Fruit fly (Drosophila melanogaster) whole organism, embryonic: ENCODE results near the gene CG10300.
A peak's percentile ranks its signal among the peaks of the same experiment; 100 is the strongest.

Source experiments
- Atf3 ChIP-seq: fragments of 200-800 bp; sonication (Bioruptor generic); optimal IDR thresholded peaks from 3 replicates; lab custom pipeline; 2016; ENCODE audit warnings: missing biosample characterization, missing genetic modification characterization
- Bteb2 ChIP-seq: fragments of 200-800 bp; sonication (Bioruptor generic); optimal IDR thresholded peaks from 2 replicates; lab custom pipeline; 2016; ENCODE audit warnings: missing biosample characterization, missing genetic modification characterization
- CG10147 ChIP-seq: fragments of 200-800 bp; sonication (Bioruptor generic); optimal IDR thresholded peaks from 2 replicates; lab custom pipeline; 2019; ENCODE audit warnings: missing biosample characterization, mild to moderate bottlenecking, missing genetic modification characterization, moderate library complexity
- CG10274 ChIP-seq: fragments of 200-800 bp; sonication (Bioruptor generic); optimal IDR thresholded peaks from 3 replicates; lab custom pipeline; 2017; ENCODE audit warnings: missing biosample characterization, mild to moderate bottlenecking, missing genetic modification characterization
- CG10462 ChIP-seq: fragments of 200-800 bp; sonication (Bioruptor generic); optimal IDR thresholded peaks from 2 replicates; lab custom pipeline; 2016; ENCODE audit warnings: missing biosample characterization, missing genetic modification characterization
- CG10565 ChIP-seq: fragments of 200-800 bp; sonication (Bioruptor generic); optimal IDR thresholded peaks from 3 replicates; lab custom pipeline; 2016; ENCODE audit warnings: missing biosample characterization, mild to moderate bottlenecking, missing genetic modification characterization
- CG12299 ChIP-seq: fragments of 200-800 bp; sonication (Bioruptor generic); optimal IDR thresholded peaks from 2 replicates; lab custom pipeline; 2018; ENCODE audit warnings: missing biosample characterization, mild to moderate bottlenecking, missing genetic modification characterization
- CG13123 ChIP-seq: fragments of 200-800 bp; sonication (Bioruptor generic); optimal IDR thresholded peaks from 2 replicates; lab custom pipeline; 2016; ENCODE audit warnings: missing biosample characterization, missing genetic modification characterization
- CG14014 ChIP-seq: fragments of 200-800 bp; sonication (Bioruptor generic); IDR thresholded peaks from 2 replicates; pipeline ENCODE4 v1.3.6; 2022; ENCODE audit warnings: missing biosample characterization, missing genetic modification characterization
- CG17186 ChIP-seq: fragments of 200-800 bp; sonication (Bioruptor generic); optimal IDR thresholded peaks from 3 replicates; lab custom pipeline; 2017; ENCODE audit warnings: missing biosample characterization, missing genetic modification reagents, missing genetic modification characterization
- CG17328 ChIP-seq: fragments of 200-800 bp; sonication (Bioruptor generic); IDR thresholded peaks from 2 replicates; pipeline ENCODE4 v1.3.6; 2022; ENCODE audit warnings: missing biosample characterization, missing genetic modification characterization
- CG17568 ChIP-seq: fragments of 200-800 bp; sonication (Bioruptor generic); optimal IDR thresholded peaks from 2 replicates; lab custom pipeline; 2018; ENCODE audit warnings: missing biosample characterization, mild to moderate bottlenecking, missing genetic modification characterization, moderate library complexity
- CG30431 ChIP-seq: fragments of 200-800 bp; sonication (Bioruptor generic); optimal IDR thresholded peaks from 2 replicates; lab custom pipeline; 2017; ENCODE audit warnings: missing biosample characterization, missing genetic modification characterization
- CG3726 ChIP-seq: fragments of 200-800 bp; sonication (Bioruptor generic); IDR thresholded peaks from 3 replicates; pipeline ENCODE4, ENCODE4 v1.3.6; 2022; ENCODE audit warnings: missing biosample characterization, missing genetic modification characterization
- CG3838 ChIP-seq: fragments of 200-800 bp; sonication (Bioruptor generic); optimal IDR thresholded peaks from 3 replicates; lab custom pipeline; 2016; ENCODE audit warnings: missing biosample characterization, missing genetic modification characterization
- CG6689 ChIP-seq: fragments of 200-800 bp; sonication (Bioruptor generic); IDR thresholded peaks from 2 replicates; pipeline ENCODE4 v1.3.6; 2022; ENCODE audit warnings: missing biosample characterization, missing genetic modification characterization
- CG7372 ChIP-seq: fragments of 200-800 bp; sonication (Bioruptor generic); IDR thresholded peaks from 2 replicates; pipeline ENCODE4 v1.3.6; 2022; ENCODE audit warnings: missing biosample characterization, missing genetic modification characterization
- CG8290 ChIP-seq, 3 experiments: fragments of 200-800 bp; sonication (Bioruptor generic); optimal IDR thresholded peaks; 2 replicates each; lab custom pipeline; 2016 to 2019; ENCODE audit warnings: missing biosample characterization in 3 of 3, missing genetic modification characterization in 3 of 3, mild to moderate bottlenecking in 2 of 3, moderate library complexity in 1 of 3
- CG8765 ChIP-seq: fragments of 200-800 bp; sonication (Bioruptor generic); IDR thresholded peaks from 2 replicates; pipeline ENCODE4 v1.3.6; 2022; ENCODE audit warnings: missing biosample characterization, missing genetic modification characterization
- D19B ChIP-seq: fragments of 200-800 bp; sonication (Bioruptor generic); optimal IDR thresholded peaks from 2 replicates; lab custom pipeline; 2017; ENCODE audit warnings: missing biosample characterization, mild to moderate bottlenecking, missing genetic modification characterization
- Dek ChIP-seq: fragments of 200-800 bp; sonication (Bioruptor generic); optimal IDR thresholded peaks from 3 replicates; lab custom pipeline; 2019; ENCODE audit warnings: missing biosample characterization, mild to moderate bottlenecking, missing genetic modification characterization, moderate library complexity
- Fer1 ChIP-seq: fragments of 200-800 bp; sonication (Bioruptor generic); optimal IDR thresholded peaks from 2 replicates; lab custom pipeline; 2017; ENCODE audit warnings: missing biosample characterization, mild to moderate bottlenecking, missing genetic modification characterization
- H2.0 ChIP-seq: fragments of 200-800 bp; sonication (Bioruptor generic); IDR thresholded peaks from 2 replicates; pipeline ENCODE4 v1.3.6; 2022; ENCODE audit warnings: missing biosample characterization, missing genetic modification characterization
- Meics ChIP-seq: fragments of 200-800 bp; sonication (Bioruptor generic); optimal IDR thresholded peaks from 2 replicates; lab custom pipeline; 2017; ENCODE audit warnings: missing biosample characterization, mild to moderate bottlenecking, missing genetic modification characterization
- NFAT ChIP-seq: fragments of 200-800 bp; sonication (Bioruptor generic); IDR thresholded peaks from 2 replicates; pipeline ENCODE4 v1.3.6; 2022; ENCODE audit warnings: missing biosample characterization, missing genetic modification characterization
- NfI ChIP-seq: fragments of 200-800 bp; sonication (Bioruptor generic); optimal IDR thresholded peaks from 3 replicates; lab custom pipeline; 2018; ENCODE audit warnings: missing biosample characterization, mild to moderate bottlenecking, missing genetic modification characterization, moderate library complexity
- Optix ChIP-seq: fragments of 200-800 bp; sonication (Bioruptor generic); IDR thresholded peaks from 3 replicates; pipeline ENCODE4 v1.3.6; 2022; ENCODE audit warnings: missing biosample characterization, missing genetic modification characterization
- Taf1 ChIP-seq: fragments of 200-800 bp; sonication (Bioruptor generic); IDR thresholded peaks from 2 replicates; pipeline ENCODE4 v1.3.6; 2022; ENCODE audit warnings: missing biosample characterization, missing genetic modification characterization
- Xbp1 ChIP-seq: fragments of 200-800 bp; sonication (Bioruptor generic); optimal IDR thresholded peaks from 3 replicates; lab custom pipeline; 2016; ENCODE audit warnings: missing biosample characterization, mild to moderate bottlenecking, missing genetic modification characterization
- Xrp1 ChIP-seq: fragments of 200-800 bp; sonication (Bioruptor generic); IDR thresholded peaks from 2 replicates; pipeline ENCODE4 v1.3.6; 2022; ENCODE audit warnings: missing biosample characterization, missing genetic modification characterization
- bab2 ChIP-seq: fragments of 200-800 bp; sonication (Bioruptor generic); optimal IDR thresholded peaks from 2 replicates; lab custom pipeline; 2016; ENCODE audit warnings: missing biosample characterization, missing genetic modification characterization
- corto ChIP-seq: fragments of 200-800 bp; sonication (Bioruptor generic); optimal IDR thresholded peaks from 2 replicates; lab custom pipeline; 2016; ENCODE audit warnings: missing biosample characterization, mild to moderate bottlenecking, missing genetic modification characterization, moderate library complexity
- crc ChIP-seq: fragments of 200-800 bp; sonication (Bioruptor generic); optimal IDR thresholded peaks from 2 replicates; lab custom pipeline; 2016; ENCODE audit warnings: missing biosample characterization, missing genetic modification characterization
- crp ChIP-seq, 2 experiments: fragments of 200-800 bp; sonication (Bioruptor generic); optimal IDR thresholded peaks; 2 replicates in 1 of 2; 3 replicates in 1 of 2; lab custom pipeline; 2017; ENCODE audit warnings: missing biosample characterization in 2 of 2, missing genetic modification characterization in 2 of 2, mild to moderate bottlenecking in 1 of 2, moderate library complexity in 1 of 2
- cwo ChIP-seq: fragments of 200-800 bp; sonication (Bioruptor generic); optimal IDR thresholded peaks from 3 replicates; lab custom pipeline; 2017; ENCODE audit warnings: missing biosample characterization, missing genetic modification characterization, mild to moderate bottlenecking, moderate library complexity, missing genetic modification reagents
- dm ChIP-seq: fragments of 200-800 bp; sonication (Bioruptor generic); optimal IDR thresholded peaks from 3 replicates; lab custom pipeline; 2016; ENCODE audit warnings: missing biosample characterization, missing genetic modification characterization
- dpn ChIP-seq, 2 experiments: fragments of 200-800 bp; sonication (Bioruptor generic); optimal IDR thresholded peaks; 3 replicates each; lab custom pipeline; 2016; ENCODE audit warnings: missing biosample characterization in 2 of 2, missing genetic modification characterization in 2 of 2
- fd64A ChIP-seq: fragments of 200-800 bp; sonication (Bioruptor generic); optimal IDR thresholded peaks from 3 replicates; lab custom pipeline; 2018; ENCODE audit warnings: missing biosample characterization, mild to moderate bottlenecking, missing genetic modification characterization
- gem ChIP-seq: fragments of 200-800 bp; sonication (Bioruptor generic); optimal IDR thresholded peaks from 2 replicates; lab custom pipeline; 2019; ENCODE audit warnings: missing biosample characterization, mild to moderate bottlenecking, missing genetic modification characterization, moderate library complexity
- hth ChIP-seq: fragments of >200 bp; optimal IDR thresholded peaks from 2 replicates; lab custom pipeline; 2017; ENCODE audit warnings: inconsistent platforms
- kah ChIP-seq: fragments of 200-800 bp; sonication (Bioruptor generic); optimal IDR thresholded peaks from 2 replicates; lab custom pipeline; 2018; ENCODE audit warnings: missing biosample characterization, mild to moderate bottlenecking, missing genetic modification characterization
- mld ChIP-seq: fragments of 200-800 bp; sonication (Bioruptor generic); IDR thresholded peaks from 3 replicates; pipeline ENCODE4 v1.3.6; 2022; ENCODE audit warnings: missing biosample characterization, missing genetic modification characterization; ENCODE audit not compliant: partially characterized antibody
- nerfin-1 ChIP-seq: fragments of 200-800 bp; sonication (Bioruptor generic); optimal IDR thresholded peaks from 3 replicates; lab custom pipeline; 2019; ENCODE audit warnings: missing biosample characterization, mild to moderate bottlenecking, missing genetic modification characterization, moderate library complexity
- peb ChIP-seq: fragments of 200-800 bp; sonication (Bioruptor generic); IDR thresholded peaks from 2 replicates; pipeline ENCODE4 v1.3.6; 2022; ENCODE audit warnings: missing biosample characterization, missing genetic modification characterization
- ranshi ChIP-seq: fragments of 200-800 bp; sonication (Bioruptor generic); IDR thresholded peaks from 2 replicates; pipeline ENCODE4 v1.3.6; 2022; ENCODE audit warnings: missing biosample characterization, missing genetic modification characterization
- salm ChIP-seq: fragments of 200-800 bp; sonication (Bioruptor generic); optimal IDR thresholded peaks from 2 replicates; lab custom pipeline; 2018; ENCODE audit warnings: missing biosample characterization, mild to moderate bottlenecking, missing genetic modification characterization
- sens ChIP-seq: fragments of 200-800 bp; sonication (Bioruptor generic); peaks from one replicate; lab custom pipeline; 2016; ENCODE audit warnings: missing biosample characterization, missing genetic modification characterization
- sens-2 ChIP-seq: fragments of 200-800 bp; sonication (Bioruptor generic); IDR thresholded peaks from 2 replicates; pipeline ENCODE4 v1.3.6; 2022; ENCODE audit warnings: missing biosample characterization, missing genetic modification characterization
- vvl ChIP-seq: fragments of 200-800 bp; sonication (Bioruptor generic); IDR thresholded peaks from 2 replicates; pipeline ENCODE4 v1.3.6; 2022; ENCODE audit warnings: missing biosample characterization, missing genetic modification characterization
- zf30C ChIP-seq: fragments of 200-800 bp; sonication (Bioruptor generic); optimal IDR thresholded peaks from 3 replicates; lab custom pipeline; 2018; ENCODE audit warnings: missing biosample characterization, mild to moderate bottlenecking, missing genetic modification characterization

Gene CG10300

DNA sequence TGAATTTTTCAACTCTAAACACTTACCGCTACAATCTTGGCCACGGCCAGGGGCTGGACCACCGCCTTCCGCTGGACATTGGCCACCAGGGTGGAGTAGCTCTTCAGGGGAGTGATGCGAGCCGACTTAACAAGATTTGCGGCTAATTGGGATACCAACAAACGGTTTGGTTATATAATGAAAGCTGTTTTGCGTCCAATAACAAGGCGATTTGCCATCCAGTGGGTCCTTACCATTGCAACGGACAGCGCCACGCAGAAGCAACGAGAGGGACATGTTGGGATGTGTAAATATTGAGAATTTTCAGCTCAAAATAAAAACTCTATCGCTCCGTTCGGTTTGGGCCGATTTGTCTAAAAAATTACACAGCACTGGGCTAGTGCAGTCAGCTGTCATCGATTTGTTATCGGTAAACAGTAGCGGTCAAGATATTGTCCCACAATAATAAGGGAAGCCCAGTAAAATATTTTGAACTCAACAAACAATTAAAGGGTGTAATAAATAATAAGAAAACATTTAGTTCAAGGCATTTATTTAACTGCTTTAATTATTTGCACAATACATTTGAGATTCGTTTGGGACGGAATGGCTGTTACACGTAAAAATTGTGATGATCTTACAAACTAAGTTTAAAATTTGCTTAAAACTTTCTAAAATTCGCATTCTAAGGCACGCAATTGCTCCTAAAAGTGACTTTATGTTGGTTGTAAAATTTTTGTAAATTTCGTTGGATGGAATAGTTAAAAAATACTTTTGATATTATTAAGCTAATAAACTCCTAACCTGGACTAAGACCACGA is 49.1 kb downstream of the CG10300 start, which contains the start of gene SdhD (continued):
- TF ChIP-seq crp (GFP tag; optimal IDR thresholded peaks at IDR 0.05; lab: Kevin White, UChicago), result peak in 1 of 2 experiments; percentile 75
- TF ChIP-seq crc (GFP tag; lab: Kevin White, UChicago), result no peak
- TF ChIP-seq peb, result no peak
- no peak for TF ChIP-seq Dek (tag; lab: Kevin White, UChicago)
- TF ChIP-seq CG10274 (GFP tag; lab: Kevin White, UChicago), result no peak
- TF ChIP-seq Meics (GFP tag; lab: Kevin White, UChicago), result peak; percentile 34
- TF ChIP-seq vvl (GFP tag; lab: Robert Waterston, UW), result peak; percentile 40; the same call in 1 of the 2 replicates
- TF ChIP-seq Bteb2, result peak; percentile 15
- TF ChIP-seq Atf3 (GFP tag; lab: Kevin White, UChicago), result no peak
- no peak for TF ChIP-seq gem (tag; lab: Kevin White, UChicago)
- no peak for TF ChIP-seq CG7372
- TF ChIP-seq Optix (GFP tag; lab: Robert Waterston, UW), result no peak
- no peak for TF ChIP-seq cwo
- no peak for TF ChIP-seq CG10147
- TF ChIP-seq dpn (GFP tag; optimal IDR thresholded peaks at IDR 0.05; lab: Kevin White, UChicago), result peak; percentile 28 to 46
- TF ChIP-seq CG10462 (GFP tag; lab: Kevin White, UChicago), result no peak
- TF ChIP-seq ranshi (GFP tag; lab: Robert Waterston, UW), result peak; percentile 33; the same call in 1 of the 2 replicates
- TF ChIP-seq CG3726 (GFP tag; lab: Robert Waterston, UW), result no peak
- TF ChIP-seq Taf1 (GFP tag; lab: Robert Waterston, UW), result no peak
- no peak for TF ChIP-seq CG13123 (GFP tag; lab: Kevin White, UChicago)
- TF ChIP-seq salm, result no peak
- TF ChIP-seq CG17568 (GFP tag; lab: Kevin White, UChicago), result no peak
- no peak for TF ChIP-seq D19B
- TF ChIP-seq CG17186 (GFP tag; lab: Kevin White, UChicago), result no peak
- no peak for TF ChIP-seq kah (GFP tag; lab: Kevin White, UChicago)
- TF ChIP-seq CG14014 (GFP tag; lab: Robert Waterston, UW), result peak; percentile 7; the same call in 1 of the 2 replicates
- TF ChIP-seq H2.0, result no peak
- TF ChIP-seq Xrp1 (GFP tag; lab: Robert Waterston, UW), result no peak
- TF ChIP-seq NFAT (GFP tag; lab: Robert Waterston, UW), result no peak
- no peak for TF ChIP-seq CG3838 (GFP tag; lab: Kevin White, UChicago)
- TF ChIP-seq sens (GFP tag; lab: Kevin White, UChicago), result peak; percentile 86
- TF ChIP-seq CG12299, result no peak
- TF ChIP-seq hth, result no peak
- peak; percentile 46 for TF ChIP-seq Fer1 (GFP tag; lab: Kevin White, UChicago)
- TF ChIP-seq zf30C (GFP tag; lab: Kevin White, UChicago), result no peak
- TF ChIP-seq CG30431 (GFP tag; lab: Kevin White, UChicago), result no peak
- TF ChIP-seq CG10565 (GFP tag; lab: Kevin White, UChicago), result no peak
- peak; percentile 32 for TF ChIP-seq Xbp1
- no peak for TF ChIP-seq fd64A (GFP tag; lab: Kevin White, UChicago)
- no peak for TF ChIP-seq mld (GFP tag; lab: Robert Waterston, UW)
- no peak for TF ChIP-seq CG8765 (GFP tag; lab: Robert Waterston, UW)
- TF ChIP-seq CG17328, result no peak; the same call in 1 of the 2 replicates
- no peak for TF ChIP-seq nerfin-1 (tag; lab: Kevin White, UChicago)
- TF ChIP-seq CG8290 (GFP tag; optimal IDR thresholded peaks at IDR 0.05; lab: Kevin White, UChicago), result no peak
- peak in 1 of 2 experiments; percentile 67 for TF ChIP-seq CG8290 (tag; optimal IDR thresholded peaks at IDR 0.05; lab: Kevin White, UChicago)
- no peak for TF ChIP-seq CG6689 (GFP tag; lab: Robert Waterston, UW)
- no peak for TF ChIP-seq dm (GFP tag; lab: Kevin White, UChicago)
- TF ChIP-seq bab2 (GFP tag; lab: Kevin White, UChicago), result no peak
- TF ChIP-seq NfI (GFP tag; lab: Kevin White, UChicago), result no peak
- no peak for TF ChIP-seq corto (GFP tag; lab: Kevin White, UChicago)
- no peak for TF ChIP-seq sens-2
